Fruit fly (Drosophila melanogaster): ENCODE measurements around the gene Vps24.

The Vps24 gene

DNA sequence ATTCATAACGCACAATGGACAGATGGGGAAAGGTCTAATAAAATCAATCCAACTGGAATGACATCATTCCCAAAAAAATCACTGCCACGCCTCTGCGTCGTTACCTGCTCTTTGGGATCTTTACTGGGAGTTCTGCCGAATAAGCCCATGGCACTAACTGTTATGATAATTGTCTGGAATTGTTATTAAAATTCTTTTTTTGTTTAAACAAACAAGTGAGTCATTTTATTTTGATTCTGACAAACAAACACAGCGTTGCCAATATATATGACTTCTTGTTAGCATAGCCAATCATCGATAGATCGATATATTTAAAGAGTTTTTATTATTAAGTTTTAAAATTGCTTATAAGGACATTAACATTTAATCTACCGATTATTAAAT is at the start of gene Vps24 (continued):
- TF ChIP-seq bigmax (GFP tag; optimal IDR thresholded peaks at IDR 0.05) (no peak), inv (GFP tag; IDR thresholded peaks at IDR 0.05; ENCODE audit: partially characterized antibody) (peak; percentile 45; the same call in 1 of the 2 replicates), onecut (GFP tag; IDR thresholded peaks at IDR 0.05) (no peak), CG15514 (GFP tag; optimal IDR thresholded peaks at IDR 0.05) (no peak), gt (GFP tag; IDR thresholded peaks at IDR 0.05) (no peak), CG13287 (GFP tag; IDR thresholded peaks at IDR 0.05; ENCODE audit: partially characterized antibody) (peak; percentile 56), amos (GFP tag; IDR thresholded peaks at IDR 0.05; ENCODE audit: partially characterized antibody) (peak; percentile 69), kay (GFP tag; optimal IDR thresholded peaks at IDR 0.05) (peak; percentile 84), ems (GFP tag; optimal IDR thresholded peaks at IDR 0.05) (no peak), Opbp (GFP tag; IDR thresholded peaks at IDR 0.05; ENCODE audit: partially characterized antibody) (peak; percentile 20; the same call in 1 of the 3 replicates), CG4360 (GFP tag; IDR thresholded peaks at IDR 0.05) (no peak), sc (optimal IDR thresholded peaks at IDR 0.05) (no peak), sc (GFP tag; optimal IDR thresholded peaks at IDR 0.05) (no peak), CG2712 (tag; optimal IDR thresholded peaks at IDR 0.05) (no peak), pzg (GFP tag; optimal IDR thresholded peaks at IDR 0.05) (peak; percentile 21), otp (GFP tag; IDR thresholded peaks at IDR 0.05) (no peak), CG9727 (GFP tag; optimal IDR thresholded peaks at IDR 0.05) (no peak), BEAF-32 (GFP tag; optimal IDR thresholded peaks at IDR 0.05) (peak; percentile 66), Scr (GFP tag; IDR thresholded peaks at IDR 0.05; ENCODE audit: partially characterized antibody) (peak; percentile 66), CG17612 (GFP tag; IDR thresholded peaks at IDR 0.05) (no peak), CG2116 (GFP tag; optimal IDR thresholded peaks at IDR 0.05) (no peak), CG1529 (GFP tag; optimal IDR thresholded peaks at IDR 0.05) (no peak), Camta (GFP tag; optimal IDR thresholded peaks at IDR 0.05) (no peak), CG10274 (GFP tag; optimal IDR thresholded peaks at IDR 0.05) (no peak), CG16813 (GFP tag; IDR thresholded peaks at IDR 0.05; ENCODE audit: partially characterized antibody) (peak; percentile 57), insv (GFP tag; optimal IDR thresholded peaks at IDR 0.05) (peak in 1 of 2 experiments; percentile 85), Bgb (GFP tag; IDR thresholded peaks at IDR 0.05; ENCODE audit: partially characterized antibody) (peak; percentile 37; the same call in 1 of the 2 replicates), YL-1 (GFP tag; optimal IDR thresholded peaks at IDR 0.05) (peak; percentile 22), Xbp1 (GFP tag; optimal IDR thresholded peaks at IDR 0.05) (no peak), CG12659 (GFP tag; optimal IDR thresholded peaks at IDR 0.05) (no peak), ttk (GFP tag; IDR thresholded peaks at IDR 0.05) (no peak), CG13123 (GFP tag; optimal IDR thresholded peaks at IDR 0.05) (no peak), CG6791 (GFP tag; IDR thresholded peaks at IDR 0.05; ENCODE audit: partially characterized antibody) (peak; percentile 51; the same call in 1 of the 3 replicates), chinmo (GFP tag; IDR thresholded peaks at IDR 0.05; ENCODE audit: partially characterized antibody) (no peak), dan (GFP tag; IDR thresholded peaks at IDR 0.05) (no peak), CG12391 (tag; optimal IDR thresholded peaks at IDR 0.05) (no peak), psq (GFP tag; optimal IDR thresholded peaks at IDR 0.05) (no peak), scrt (GFP tag; optimal IDR thresholded peaks at IDR 0.05) (no peak), CG11456 (GFP tag; IDR thresholded peaks at IDR 0.05) (no peak), NC2β (GFP tag; optimal IDR thresholded peaks at IDR 0.05) (no peak), ERR (GFP tag; optimal IDR thresholded peaks at IDR 0.05) (no peak), CG2129 (GFP tag; IDR thresholded peaks at IDR 0.05; ENCODE audit: partially characterized antibody) (peak; percentile 30; the same call in 1 of the 2 replicates)
